Worm (Caenorhabditis elegans): ENCODE measurements around the gene cyp-33C1.

- TF ChIP-seq nhr-76 (tag; optimal IDR thresholded peaks at IDR 0.05) (no peak), cnd-1 (tag; optimal IDR thresholded peaks at IDR 0.05) (no peak), M03D4.4 (tag; optimal IDR thresholded peaks at IDR 0.05) (no peak), ceh-83 (GFP tag; optimal IDR thresholded peaks at IDR 0.05) (no peak), mep-1 (tag; optimal IDR thresholded peaks at IDR 0.05) (no peak), flh-1 (GFP tag; optimal IDR thresholded peaks at IDR 0.05) (no peak), hlh-1 (tag; optimal IDR thresholded peaks at IDR 0.05) (no peak), ztf-11 (tag; optimal IDR thresholded peaks at IDR 0.05) (no peak), sem-2 (GFP tag; optimal IDR thresholded peaks at IDR 0.05) (no peak)
Measured at ce11 chrV:2211936-2212335, 32.6 kb downstream of the cyp-33C1 start, which contains the start of gene nhr-133.
